Fruit fly (Drosophila melanogaster) whole organism, embryonic: Measurements from ENCODE around the gene CG31639.

Experiments used
- Aef1 ChIP-seq: fragments of 200-800 bp; sonication (Bioruptor generic); IDR thresholded peaks from 3 replicates; pipeline ENCODE4 v1.3.6; 2022; ENCODE audit warnings: missing biosample characterization, missing genetic modification characterization
- CG10654 ChIP-seq: fragments of 200-800 bp; sonication (Bioruptor generic); optimal IDR thresholded peaks from 2 replicates; lab custom pipeline; 2016; ENCODE audit warnings: missing biosample characterization, missing genetic modification characterization
- CG12071 ChIP-seq: fragments of 200-800 bp; sonication (Bioruptor generic); optimal IDR thresholded peaks from 3 replicates; lab custom pipeline; 2018; ENCODE audit warnings: missing biosample characterization, mild to moderate bottlenecking, missing genetic modification characterization
- CG12219 ChIP-seq: fragments of 200-800 bp; sonication (Bioruptor generic); optimal IDR thresholded peaks from 3 replicates; lab custom pipeline; 2018; ENCODE audit warnings: missing biosample characterization, mild to moderate bottlenecking, missing genetic modification characterization
- CG12659 ChIP-seq: fragments of 200-800 bp; sonication (Bioruptor generic); optimal IDR thresholded peaks from 3 replicates; lab custom pipeline; 2017; ENCODE audit warnings: mild to moderate bottlenecking, missing biosample characterization, missing genetic modification reagents, missing genetic modification characterization
- CG13424 ChIP-seq: fragments of 200-800 bp; sonication (Bioruptor generic); optimal IDR thresholded peaks from 2 replicates; lab custom pipeline; 2019; ENCODE audit warnings: missing biosample characterization, mild to moderate bottlenecking, missing genetic modification characterization, moderate library complexity
- CG1529 ChIP-seq: fragments of 200-800 bp; sonication (Bioruptor generic); optimal IDR thresholded peaks from 3 replicates; lab custom pipeline; 2018; ENCODE audit warnings: missing biosample characterization, missing genetic modification characterization
- CG18476 ChIP-seq: fragments of 200-800 bp; sonication (Bioruptor generic); optimal IDR thresholded peaks from 2 replicates; lab custom pipeline; 2016; ENCODE audit warnings: missing biosample characterization, mild to moderate bottlenecking, missing genetic modification characterization
- CG34376 ChIP-seq: fragments of 200-800 bp; sonication (Bioruptor generic); optimal IDR thresholded peaks from 2 replicates; lab custom pipeline; 2018; ENCODE audit warnings: missing biosample characterization, mild to moderate bottlenecking, missing genetic modification characterization
- CG3726 ChIP-seq: fragments of 200-800 bp; sonication (Bioruptor generic); IDR thresholded peaks from 3 replicates; pipeline ENCODE4, ENCODE4 v1.3.6; 2022; ENCODE audit warnings: missing biosample characterization, missing genetic modification characterization
- CG3995 ChIP-seq: fragments of 200-800 bp; sonication (Bioruptor generic); optimal IDR thresholded peaks from 3 replicates; lab custom pipeline; 2016; ENCODE audit warnings: missing biosample characterization, missing genetic modification characterization
- CG6654 ChIP-seq: fragments of 200-800 bp; sonication (Bioruptor generic); optimal IDR thresholded peaks from 2 replicates; lab custom pipeline; 2017; ENCODE audit warnings: missing biosample characterization, mild to moderate bottlenecking, missing genetic modification characterization
- CG9437 ChIP-seq: fragments of 200-800 bp; sonication (Bioruptor generic); optimal IDR thresholded peaks from 2 replicates; lab custom pipeline; 2018; ENCODE audit warnings: missing biosample characterization, mild to moderate bottlenecking, missing genetic modification characterization
- Dp ChIP-seq: fragments of 200-800 bp; sonication (Bioruptor generic); optimal IDR thresholded peaks from 2 replicates; lab custom pipeline; 2018; ENCODE audit warnings: missing biosample characterization, mild to moderate bottlenecking, missing genetic modification characterization, moderate library complexity
- Gsc ChIP-seq: fragments of 200-800 bp; sonication (Bioruptor generic); IDR thresholded peaks from 2 replicates; pipeline ENCODE4 v1.3.6; 2022; ENCODE audit warnings: missing biosample characterization, missing genetic modification characterization
- Hmr ChIP-seq: fragments of 200-800 bp; sonication (Bioruptor generic); optimal IDR thresholded peaks from 3 replicates; lab custom pipeline; 2017; ENCODE audit warnings: mild to moderate bottlenecking, missing biosample characterization, missing genetic modification reagents, missing genetic modification characterization
- NC2β ChIP-seq: fragments of 200-800 bp; sonication (Bioruptor generic); optimal IDR thresholded peaks from 2 replicates; lab custom pipeline; 2016; ENCODE audit warnings: missing biosample characterization, missing genetic modification characterization
- Nf-YB ChIP-seq: fragments of 200-800 bp; sonication (Bioruptor generic); optimal IDR thresholded peaks from 3 replicates; lab custom pipeline; 2019; ENCODE audit warnings: missing biosample characterization, mild to moderate bottlenecking, missing genetic modification characterization, moderate library complexity
- Nf-YC ChIP-seq: fragments of 200-800 bp; optimal IDR thresholded peaks from 3 replicates; lab custom pipeline; 2019; ENCODE audit warnings: missing biosample characterization, mild to moderate bottlenecking, missing genetic modification characterization, moderate library complexity
- Ptx1 ChIP-seq: fragments of 200-800 bp; sonication (Bioruptor generic); IDR thresholded peaks from 2 replicates; pipeline ENCODE4 v1.3.6; 2022; ENCODE audit warnings: missing biosample characterization, missing genetic modification characterization
- Rx ChIP-seq: fragments of 200-800 bp; sonication (Bioruptor generic); IDR thresholded peaks from 2 replicates; pipeline ENCODE4 v1.3.6; 2022; ENCODE audit warnings: missing biosample characterization, missing genetic modification characterization
- Tbp ChIP-seq: fragments of >200 bp; optimal IDR thresholded peaks from 2 replicates; lab custom pipeline; 2018; ENCODE audit warnings: missing biosample characterization, missing genetic modification characterization
- Xbp1 ChIP-seq: fragments of 200-800 bp; sonication (Bioruptor generic); optimal IDR thresholded peaks from 3 replicates; lab custom pipeline; 2016; ENCODE audit warnings: missing biosample characterization, mild to moderate bottlenecking, missing genetic modification characterization
- az2 ChIP-seq: fragments of 200-800 bp; sonication (Bioruptor generic); optimal IDR thresholded peaks from 3 replicates; lab custom pipeline; 2016; ENCODE audit warnings: missing biosample characterization, missing genetic modification characterization
- bab2 ChIP-seq: fragments of 200-800 bp; sonication (Bioruptor generic); optimal IDR thresholded peaks from 2 replicates; lab custom pipeline; 2016; ENCODE audit warnings: missing biosample characterization, missing genetic modification characterization
- croc ChIP-seq: fragments of 200-800 bp; sonication (Bioruptor generic); conservative IDR thresholded peaks from 3 replicates; pipeline ENCODE4 v1.3.6; 2022; ENCODE audit warnings: missing biosample characterization, missing genetic modification characterization
- da ChIP-seq: fragments of 200-800 bp; sonication (Bioruptor generic); optimal IDR thresholded peaks from 2 replicates; lab custom pipeline; 2016; ENCODE audit warnings: missing biosample characterization, missing genetic modification characterization
- emc ChIP-seq: fragments of 200-800 bp; sonication (Bioruptor generic); optimal IDR thresholded peaks from 2 replicates; lab custom pipeline; 2016; ENCODE audit warnings: missing biosample characterization, missing genetic modification characterization
- exex ChIP-seq: fragments of 200-800 bp; sonication (Bioruptor generic); optimal IDR thresholded peaks from 4 replicates; lab custom pipeline; 2018; ENCODE audit warnings: missing biosample characterization, mild to moderate bottlenecking, missing genetic modification characterization, moderate library complexity
- grau ChIP-seq: fragments of 200-800 bp; optimal IDR thresholded peaks from 3 replicates; lab custom pipeline; 2019; ENCODE audit warnings: missing biosample characterization, mild to moderate bottlenecking, missing genetic modification characterization, moderate library complexity
- gsb-n ChIP-seq: fragments of 200-800 bp; sonication (Bioruptor generic); optimal IDR thresholded peaks from 3 replicates; lab custom pipeline; 2018; ENCODE audit warnings: missing biosample characterization, mild to moderate bottlenecking, missing genetic modification characterization
- hkb ChIP-seq, 2 experiments: fragments of 200-800 bp in 1 of 2; fragments of >200 bp in 1 of 2; sonication (Bioruptor generic) in 1 of 2; IDR thresholded peaks in 1 of 2; optimal IDR thresholded peaks in 1 of 2; 2 replicates each; pipeline versions ENCODE4 v1.3.6 to Lab custom; 2017 to 2022; ENCODE audit warnings: missing biosample characterization in 1 of 2, missing genetic modification characterization in 1 of 2
- hth ChIP-seq: fragments of >200 bp; optimal IDR thresholded peaks from 2 replicates; lab custom pipeline; 2017; ENCODE audit warnings: inconsistent platforms
- kah ChIP-seq: fragments of 200-800 bp; sonication (Bioruptor generic); optimal IDR thresholded peaks from 2 replicates; lab custom pipeline; 2018; ENCODE audit warnings: missing biosample characterization, mild to moderate bottlenecking, missing genetic modification characterization
- lov ChIP-seq, 2 experiments: fragments of 200-800 bp in 1 of 2; fragments of >200 bp in 1 of 2; sonication (Bioruptor generic) in 1 of 2; IDR thresholded peaks in 1 of 2; optimal IDR thresholded peaks in 1 of 2; 2 replicates in 1 of 2; 3 replicates in 1 of 2; pipeline versions ENCODE4 v1.3.6 to Lab custom; 2017 to 2022; ENCODE audit warnings: missing biosample characterization in 1 of 2, missing genetic modification characterization in 1 of 2
- nau ChIP-seq: fragments of 200-800 bp; sonication (Bioruptor generic); optimal IDR thresholded peaks from 3 replicates; lab custom pipeline; 2017; ENCODE audit warnings: missing biosample characterization, mild to moderate bottlenecking, missing genetic modification characterization, missing genetic modification reagents
- oc ChIP-seq: fragments of 200-800 bp; sonication (Bioruptor generic); optimal IDR thresholded peaks from 2 replicates; lab custom pipeline; 2018; ENCODE audit warnings: missing biosample characterization, mild to moderate bottlenecking, missing genetic modification characterization, moderate library complexity
- pita ChIP-seq: fragments of 200-800 bp; sonication (Bioruptor generic); optimal IDR thresholded peaks from 2 replicates; lab custom pipeline; 2017; ENCODE audit warnings: missing biosample characterization, mild to moderate bottlenecking, missing genetic modification characterization
- pzg ChIP-seq: fragments of 200-800 bp; sonication (Bioruptor generic); optimal IDR thresholded peaks from 3 replicates; lab custom pipeline; 2018; ENCODE audit warnings: missing biosample characterization, mild to moderate bottlenecking, missing genetic modification characterization, moderate library complexity
- shn ChIP-seq: fragments of 200-800 bp; sonication (Bioruptor generic); optimal IDR thresholded peaks from 3 replicates; lab custom pipeline; 2016; ENCODE audit warnings: missing biosample characterization, missing genetic modification characterization
- sim ChIP-seq: fragments of 200-800 bp; sonication (Bioruptor generic); IDR thresholded peaks from 2 replicates; pipeline ENCODE4 v1.3.6; 2022; ENCODE audit warnings: missing biosample characterization, missing genetic modification characterization
- slbo ChIP-seq: fragments of 200-800 bp; sonication (Bioruptor generic); IDR thresholded peaks from 2 replicates; pipeline ENCODE4 v1.3.6; 2022; ENCODE audit warnings: missing biosample characterization, missing genetic modification characterization
- toy ChIP-seq: fragments of 200-800 bp; sonication (Bioruptor generic); IDR thresholded peaks from 2 replicates; pipeline ENCODE4 v1.3.6; 2022; ENCODE audit warnings: missing biosample characterization, missing genetic modification characterization
- vnd ChIP-seq: fragments of 200-800 bp; sonication (Bioruptor generic); IDR thresholded peaks from 3 replicates; pipeline ENCODE4 v1.3.6; 2022; ENCODE audit warnings: missing biosample characterization, missing genetic modification characterization; ENCODE audit not compliant: partially characterized antibody
- zen2 ChIP-seq: fragments of 200-800 bp; sonication (Bioruptor generic); IDR thresholded peaks from 3 replicates; pipeline ENCODE4 v1.3.6; 2022; ENCODE audit warnings: missing biosample characterization, missing genetic modification characterization; ENCODE audit not compliant: partially characterized antibody
- zfh1 ChIP-seq: fragments of 200-800 bp; sonication (Bioruptor generic); IDR thresholded peaks from 3 replicates; pipeline ENCODE4 v1.3.6; 2022; ENCODE audit warnings: missing biosample characterization, missing genetic modification characterization

The CG31639 gene

DNA sequence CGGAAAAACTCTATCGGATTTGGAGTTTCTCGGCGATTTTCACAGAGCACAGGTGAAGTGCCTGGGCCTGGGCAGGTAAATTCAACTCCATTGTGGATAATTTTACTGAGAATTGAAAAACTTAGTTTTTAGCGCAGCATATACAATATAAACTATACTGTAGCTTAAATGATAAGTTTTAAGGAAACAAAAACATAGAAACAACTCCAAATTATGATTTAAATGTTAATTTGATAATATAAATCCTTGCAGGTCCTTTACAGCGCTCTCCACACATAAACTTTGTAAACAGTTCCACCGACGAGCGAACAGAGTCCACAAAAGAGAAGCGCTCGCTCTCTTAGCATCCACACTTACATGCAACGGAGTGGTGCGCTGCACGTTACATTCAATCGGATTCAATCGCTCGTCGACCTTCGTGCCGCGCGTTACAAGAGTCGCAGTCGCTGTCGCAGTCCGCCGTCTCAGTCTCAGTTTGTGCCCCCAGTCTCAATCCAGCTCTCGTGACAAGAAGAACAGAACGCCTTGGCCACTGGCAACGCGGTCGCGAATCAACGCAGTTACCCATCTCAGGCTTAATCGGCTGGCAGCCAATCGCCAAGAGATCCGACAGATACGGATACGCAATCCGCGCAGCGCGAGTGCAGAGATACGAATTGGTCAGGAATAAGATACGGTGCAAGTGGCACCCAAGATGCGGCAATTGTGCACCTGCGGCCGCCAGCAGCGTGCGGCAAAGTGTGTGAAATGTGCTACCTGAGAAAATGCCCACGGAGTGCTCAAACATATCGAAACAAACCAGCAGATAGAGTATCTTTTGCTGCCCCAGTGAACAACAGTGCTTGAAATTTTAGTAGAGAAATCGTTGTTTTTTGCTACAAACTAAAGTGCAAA is 24.0 kb upstream of the CG31639 start, which contains the start of gene smal (continued):
- TF ChIP-seq CG9437 (GFP tag; lab: Kevin White, UChicago) (no peak), hth (no peak), CG6654 (GFP tag; lab: Kevin White, UChicago) (no peak), emc (no peak), pzg (no peak)

DNA sequence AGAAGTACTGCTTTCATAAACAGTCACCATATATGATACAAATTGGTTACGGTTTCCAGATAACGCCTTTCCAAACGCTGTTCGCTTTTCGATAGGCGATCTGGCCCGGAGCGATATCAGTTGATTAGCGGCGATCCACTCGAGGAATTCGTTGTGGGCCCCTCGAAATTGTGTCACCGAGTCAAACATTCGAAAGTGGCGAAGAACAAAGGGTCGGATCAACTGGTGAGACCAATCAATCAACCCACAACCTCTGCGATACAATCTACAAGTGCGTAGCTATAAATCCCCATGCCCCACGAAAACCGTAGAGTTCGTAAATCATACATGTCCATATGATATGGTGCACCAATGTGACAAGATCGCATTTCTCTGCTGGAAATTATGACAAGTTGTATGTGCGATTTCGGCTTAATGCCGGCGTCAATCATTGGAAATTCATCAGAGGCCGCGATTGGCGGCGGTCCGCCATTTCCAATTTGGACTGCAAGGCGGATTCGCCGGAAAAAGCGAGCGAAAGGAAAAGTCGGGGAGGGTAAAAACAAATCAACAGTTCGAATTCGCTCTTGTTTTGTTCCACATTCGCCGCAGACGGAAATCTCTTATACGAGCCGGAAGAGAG is 23.3 kb upstream of the CG31639 start:
- TF ChIP-seq pita (GFP tag; lab: Kevin White, UChicago) (no peak), CG10654 (GFP tag; lab: Kevin White, UChicago) (no peak), bab2 (GFP tag; lab: Kevin White, UChicago) (no peak), NC2β (no peak), CG12071 (GFP tag; lab: Kevin White, UChicago) (no peak), exex (tag; lab: Kevin White, UChicago) (peak; percentile 64), zfh1 (no peak), toy (0 out of 2 replicates have a peak, but pooled peaks have one; percentile 16), Xbp1 (GFP tag; lab: Kevin White, UChicago) (no peak), Rx (GFP tag; lab: Robert Waterston, UW) (no peak), Dp (GFP tag; lab: Kevin White, UChicago) (no peak), gsb-n (tag; lab: Kevin White, UChicago) (peak; percentile 77), CG12219 (GFP tag; lab: Kevin White, UChicago) (no peak), CG3995 (GFP tag; lab: Kevin White, UChicago) (no peak), croc (GFP tag; lab: Robert Waterston, UW) (no peak), sim (GFP tag; lab: Robert Waterston, UW) (no peak), zen2 (GFP tag; lab: Robert Waterston, UW) (peak; percentile 4; the same call in 1 of the 3 replicates), az2 (no peak), CG13424 (tag; lab: Kevin White, UChicago) (no peak), Aef1 (no peak), nau (GFP tag; lab: Kevin White, UChicago) (no peak), Gsc (GFP tag; lab: Robert Waterston, UW) (no peak), CG1529 (GFP tag; lab: Kevin White, UChicago) (no peak), grau (tag; lab: Kevin White, UChicago) (no peak), slbo (GFP tag; lab: Robert Waterston, UW) (no peak), CG18476 (GFP tag; lab: Kevin White, UChicago) (no peak), Hmr (no peak), Tbp (GFP tag; lab: Kevin White, UChicago) (no peak), CG3726 (GFP tag; lab: Robert Waterston, UW) (no peak), hkb (optimal IDR thresholded peaks at IDR 0.05; lab: Kevin White, UChicago) (no peak), hkb (GFP tag; IDR thresholded peaks at IDR 0.05; lab: Robert Waterston, UW) (no peak), da (GFP tag; lab: Kevin White, UChicago) (no peak), kah (GFP tag; lab: Kevin White, UChicago) (no peak), lov (optimal IDR thresholded peaks at IDR 0.05; lab: Kevin White, UChicago) (no peak), lov (GFP tag; IDR thresholded peaks at IDR 0.05; lab: Robert Waterston, UW) (no peak), Nf-YB (GFP tag; lab: Kevin White, UChicago) (peak; percentile 93), oc (peak; percentile 8), Ptx1 (no peak), Nf-YC (peak; percentile 86), shn (GFP tag; lab: Kevin White, UChicago) (no peak), CG34376 (GFP tag; lab: Kevin White, UChicago) (no peak), CG12659 (GFP tag; lab: Kevin White, UChicago) (no peak), vnd (GFP tag; lab: Robert Waterston, UW) (peak; percentile 61; the same call in 2 of the 3 replicates)
